Worm (Caenorhabditis elegans) whole organism, L4/young adult: Measurements from ENCODE around the gene Y48D7A.1.

Experiments
- W03F9.2 ChIP-seq: fragments of 150-350 bp; optimal IDR thresholded peaks from 2 replicates; lab custom pipeline; 2014; ENCODE audit warnings: missing biosample characterization, missing genetic modification characterization
- dao-5 ChIP-seq: sonication (generic microtip); optimal IDR thresholded peaks from 2 replicates; lab custom pipeline; 2016; ENCODE audit warnings: missing genotype, missing genetic modification characterization, moderate library complexity, missing compliant biosample characterization

- TF ChIP-seq dao-5 (tag; lab: Kevin White, UChicago) (no peak), W03F9.2 (no peak)
Measured at ce11 chrX:3009190-3009589, at the start of gene Y48D7A.1.
